Fruit fly (Drosophila melanogaster): ENCODE data around the gene CG9702.

Gene CG9702

DNA sequence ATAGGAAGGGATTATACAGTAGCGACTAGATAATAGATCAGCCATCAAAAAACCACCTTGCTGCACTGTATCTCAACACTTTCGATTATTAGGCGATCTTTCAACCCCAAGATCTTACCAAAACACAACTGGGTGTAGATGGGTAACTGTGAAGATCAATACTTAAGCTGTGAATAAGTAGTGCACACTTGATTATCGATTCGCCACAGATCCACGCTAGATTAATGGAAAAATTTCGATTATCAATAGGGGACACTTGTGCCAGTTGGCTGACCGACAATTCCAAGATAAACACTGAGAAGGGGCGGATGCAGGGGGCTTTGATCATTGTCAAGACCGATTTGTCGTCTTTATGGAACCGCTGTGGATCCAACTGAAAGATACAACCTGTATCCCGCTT, at the start of gene CG9702:
CG9702 (plus strand) TSS at position 301 of the 400 bp plus-strand sequence.
- TF ChIP-seq usp (GFP tag; optimal IDR thresholded peaks at IDR 0.05) (no peak), pan (optimal IDR thresholded peaks at IDR 0.05) (no peak), CG8478 (optimal IDR thresholded peaks at IDR 0.05) (no peak), Dll (optimal IDR thresholded peaks at IDR 0.05) (no peak), psq (optimal IDR thresholded peaks at IDR 0.05) (no peak), EcR (GFP tag; optimal IDR thresholded peaks at IDR 0.05) (no peak)

DNA sequence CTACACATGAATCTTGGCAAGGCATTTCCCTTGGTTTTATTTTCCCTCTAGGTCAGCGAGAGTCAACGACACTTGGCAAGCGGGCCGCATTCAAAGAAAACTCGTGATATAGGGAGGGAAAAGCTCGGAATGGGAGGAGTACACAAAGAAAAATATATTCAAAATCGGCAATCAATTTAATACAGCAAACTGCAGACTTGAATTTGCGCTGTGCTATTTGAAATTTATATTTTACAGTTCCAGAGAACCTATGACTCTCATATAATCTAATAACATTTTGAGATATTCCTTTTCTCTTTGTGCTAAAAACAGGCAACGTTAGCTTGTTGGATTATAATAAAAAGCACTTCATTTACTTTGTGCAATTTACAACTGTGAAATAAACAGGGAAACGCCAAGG, 49.7 kb upstream of the CG9702 start:
- TF ChIP-seq usp (GFP tag; optimal IDR thresholded peaks at IDR 0.05) (no peak), CG8478 (optimal IDR thresholded peaks at IDR 0.05) (no peak), EcR (GFP tag; optimal IDR thresholded peaks at IDR 0.05) (no peak), psq (optimal IDR thresholded peaks at IDR 0.05) (no peak), Dll (optimal IDR thresholded peaks at IDR 0.05) (no peak), pan (optimal IDR thresholded peaks at IDR 0.05) (no peak)

DNA sequence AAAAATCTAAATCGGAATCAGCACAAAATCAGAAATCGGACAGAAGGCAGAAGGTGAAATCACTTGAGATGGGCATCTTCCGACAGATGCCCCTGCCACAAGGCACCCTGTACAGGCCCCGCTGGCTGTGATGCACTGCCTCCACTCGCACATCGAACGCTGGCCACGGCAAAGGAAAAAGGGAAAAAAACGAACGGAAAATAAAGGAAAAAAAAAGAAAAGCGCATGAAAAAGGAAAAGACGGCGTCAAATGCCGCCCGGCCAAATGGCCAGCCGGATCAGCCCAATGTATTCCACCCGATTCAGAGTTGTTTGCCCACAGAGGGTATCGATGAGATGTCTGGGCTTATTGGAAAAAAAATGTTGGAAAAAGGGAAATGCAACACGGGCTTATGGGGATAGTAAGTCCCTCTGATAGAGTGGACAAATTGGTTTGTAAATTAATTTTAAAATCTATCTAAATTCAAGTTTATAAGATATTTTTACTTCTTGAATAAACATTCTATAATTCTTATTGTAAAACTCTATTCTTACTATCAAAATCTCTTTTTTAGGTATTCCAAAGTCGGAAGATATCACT, 48.0 kb upstream of the CG9702 start:
- TF ChIP-seq usp (GFP tag; optimal IDR thresholded peaks at IDR 0.05) (no peak), psq (optimal IDR thresholded peaks at IDR 0.05) (no peak), Dll (optimal IDR thresholded peaks at IDR 0.05) (no peak), CG8478 (optimal IDR thresholded peaks at IDR 0.05) (no peak), pan (optimal IDR thresholded peaks at IDR 0.05) (no peak), EcR (GFP tag; optimal IDR thresholded peaks at IDR 0.05) (no peak)

DNA sequence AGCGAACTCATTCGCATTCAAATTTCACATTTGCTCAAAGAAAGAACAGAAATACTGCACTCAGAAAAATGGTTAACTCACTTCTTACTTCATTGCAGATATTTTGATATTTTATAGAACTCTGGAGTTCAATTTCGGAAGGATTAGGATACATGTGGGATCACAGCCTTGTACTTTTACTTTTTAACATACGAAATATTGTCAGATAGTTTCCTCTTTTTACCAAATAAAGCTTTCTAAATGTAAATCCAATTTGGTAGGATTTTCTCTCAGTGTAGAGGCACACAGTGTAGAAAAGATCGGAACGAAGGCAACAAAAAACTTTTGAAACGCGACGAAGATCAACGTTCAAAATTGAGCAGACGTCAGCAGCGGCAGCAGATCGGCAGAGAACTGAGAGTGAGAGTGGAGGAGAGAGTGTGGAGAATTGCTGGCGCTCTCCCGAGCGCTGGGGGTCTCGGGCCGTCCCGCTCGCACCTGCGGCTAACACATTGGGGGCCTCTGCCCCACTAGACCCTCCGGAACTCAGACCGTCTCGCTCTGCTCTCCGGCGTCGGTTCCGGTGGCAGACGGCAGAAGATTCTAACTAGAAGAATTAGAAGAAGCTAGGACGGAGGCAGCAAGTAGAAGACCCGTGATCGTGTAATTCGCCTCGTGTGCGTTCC, 47.1 kb upstream of the CG9702 start, which contains the start of gene tmod:
tmod (plus strand) TSS at position 619 of the 665 bp plus-strand sequence.
- TF ChIP-seq Dll (optimal IDR thresholded peaks at IDR 0.05) (peak; percentile 82), usp (GFP tag; optimal IDR thresholded peaks at IDR 0.05) (no peak)

DNA sequence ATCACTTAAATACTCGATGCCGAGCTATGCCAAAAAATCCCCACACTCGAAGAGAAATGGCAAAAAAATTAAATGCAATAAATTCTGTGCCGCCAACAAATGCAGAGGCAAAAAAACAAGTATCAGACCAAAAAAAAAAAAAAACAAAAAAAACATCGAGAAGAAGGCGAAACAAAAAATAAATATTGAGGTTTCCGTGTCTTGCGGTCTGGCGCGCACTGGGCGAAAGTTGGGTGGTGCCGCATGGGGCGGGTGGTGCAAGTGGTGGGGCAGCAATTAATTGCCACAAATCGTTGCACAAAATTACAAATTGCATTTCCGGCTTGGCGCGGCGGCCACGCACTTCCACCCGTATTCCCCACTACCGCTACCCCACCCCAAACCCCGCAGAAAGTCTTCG, 44.8 kb upstream of the CG9702 start:
- TF ChIP-seq Dll (optimal IDR thresholded peaks at IDR 0.05) = no peak
- no peak for TF ChIP-seq usp (GFP tag; optimal IDR thresholded peaks at IDR 0.05)
- no peak for TF ChIP-seq CG8478 (optimal IDR thresholded peaks at IDR 0.05)
- TF ChIP-seq EcR (GFP tag; optimal IDR thresholded peaks at IDR 0.05) = no peak
- TF ChIP-seq pan (optimal IDR thresholded peaks at IDR 0.05) = no peak
- TF ChIP-seq psq (optimal IDR thresholded peaks at IDR 0.05) = no peak

DNA sequence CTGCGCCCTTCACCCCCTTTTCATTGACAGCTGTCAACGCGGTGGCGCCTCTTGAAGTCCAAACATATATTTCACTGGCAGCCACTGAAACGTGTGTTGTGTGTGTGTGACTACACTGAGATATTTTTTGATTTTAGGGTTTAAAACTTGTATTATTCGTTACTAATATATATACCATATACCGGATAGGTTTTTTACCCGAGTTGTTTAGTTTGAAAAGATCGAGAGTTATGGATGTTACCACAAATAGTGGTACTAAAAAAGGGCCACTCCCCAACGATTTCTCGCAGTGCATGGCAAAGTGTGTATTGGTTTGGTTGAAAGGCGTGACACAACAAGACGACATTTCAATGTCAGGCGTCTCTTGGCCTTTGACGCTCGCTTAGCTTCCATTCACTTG, 42.8 kb upstream of the CG9702 start:
- TF ChIP-seq CG8478 (optimal IDR thresholded peaks at IDR 0.05) = no peak
- TF ChIP-seq EcR (GFP tag; optimal IDR thresholded peaks at IDR 0.05) = no peak

DNA sequence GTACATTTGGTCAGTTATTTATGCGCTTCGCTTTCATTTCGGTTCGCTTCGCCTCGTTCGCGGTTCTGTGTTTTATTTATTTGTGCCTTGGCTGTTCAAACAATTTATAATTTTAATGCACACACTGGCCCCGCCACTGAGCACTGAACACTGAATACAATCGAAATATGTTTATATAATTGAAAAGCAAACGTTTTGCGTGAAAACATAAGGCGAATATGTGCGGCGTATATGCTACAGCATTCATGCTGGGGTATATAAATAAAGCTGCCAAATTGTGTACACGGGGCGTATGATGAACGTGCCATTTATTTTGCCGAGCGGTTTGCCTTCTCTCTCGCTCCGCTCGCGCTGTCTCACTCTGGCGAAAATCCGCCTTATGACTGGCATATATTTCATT, 42.3 kb upstream of the CG9702 start:
- TF ChIP-seq EcR (GFP tag; optimal IDR thresholded peaks at IDR 0.05) (no peak), Dll (optimal IDR thresholded peaks at IDR 0.05) (no peak)

DNA sequence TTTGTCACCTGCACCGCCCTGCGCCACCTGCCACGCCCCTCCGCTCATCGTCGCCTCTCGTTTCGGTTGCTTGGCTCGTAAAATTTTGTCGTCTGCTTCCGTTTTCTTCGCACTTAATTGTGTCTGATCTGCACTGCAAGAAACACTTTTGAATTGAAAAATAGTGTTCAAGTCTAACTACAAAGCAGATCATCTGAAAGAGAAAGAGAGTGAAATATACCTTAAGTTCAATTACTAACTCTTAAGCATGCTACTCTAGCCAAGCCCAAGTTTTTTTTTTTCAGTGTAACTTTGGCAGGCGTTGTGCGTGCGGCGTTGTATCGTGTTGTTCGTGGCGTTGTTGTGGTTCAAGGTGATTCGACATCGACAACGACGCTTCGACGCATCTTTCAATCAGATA, 39.0 kb upstream of the CG9702 start:
- TF ChIP-seq EcR (GFP tag; optimal IDR thresholded peaks at IDR 0.05) = no peak
- TF ChIP-seq psq (optimal IDR thresholded peaks at IDR 0.05) = no peak
- TF ChIP-seq CG8478 (optimal IDR thresholded peaks at IDR 0.05) = no peak
- TF ChIP-seq Dll (optimal IDR thresholded peaks at IDR 0.05) = no peak
- TF ChIP-seq pan (optimal IDR thresholded peaks at IDR 0.05) = no peak
- TF ChIP-seq usp (GFP tag; optimal IDR thresholded peaks at IDR 0.05) = no peak

DNA sequence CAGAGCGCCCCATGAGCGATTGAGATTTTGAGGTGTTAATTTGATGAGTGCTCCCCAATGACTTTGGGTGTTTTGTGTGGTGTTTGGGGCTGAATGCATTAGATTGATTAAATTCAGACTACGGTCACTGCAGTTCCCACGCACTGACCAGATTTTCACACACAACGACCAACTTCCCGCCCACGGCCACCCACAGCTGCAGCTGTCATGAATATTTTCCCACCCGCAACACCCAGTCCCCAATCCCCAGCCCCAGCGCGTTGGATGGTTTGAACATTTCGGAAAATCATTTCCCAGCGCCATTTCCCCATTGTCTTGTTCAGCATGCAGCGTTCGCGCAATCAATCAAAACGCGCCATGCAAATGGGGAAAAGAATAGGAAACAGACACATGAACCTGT, 37.8 kb upstream of the CG9702 start:
- no peak for TF ChIP-seq pan (optimal IDR thresholded peaks at IDR 0.05)
- TF ChIP-seq CG8478 (optimal IDR thresholded peaks at IDR 0.05) = no peak
- TF ChIP-seq usp (GFP tag; optimal IDR thresholded peaks at IDR 0.05) = no peak

DNA sequence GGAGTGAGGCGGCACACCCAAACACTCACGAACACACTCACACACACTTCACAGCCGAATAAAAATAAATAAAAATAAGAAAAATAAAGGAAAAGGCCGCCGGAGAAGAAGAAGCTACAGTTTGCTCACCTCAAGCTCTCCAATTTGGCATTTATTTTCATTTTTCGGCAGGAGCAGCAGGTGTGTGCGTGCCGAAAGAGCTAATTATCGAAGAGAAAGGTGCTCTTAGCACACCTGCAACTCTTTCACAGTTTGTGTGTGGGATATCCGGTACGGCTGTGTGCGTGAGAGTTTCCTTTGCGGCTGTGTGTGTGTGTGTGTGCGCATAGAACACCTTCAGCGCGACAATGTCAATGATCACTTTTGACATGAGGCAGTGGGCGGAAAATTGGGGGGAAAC, 34.3 kb upstream of the CG9702 start:
- no peak for TF ChIP-seq EcR (GFP tag; optimal IDR thresholded peaks at IDR 0.05)
- TF ChIP-seq CG8478 (optimal IDR thresholded peaks at IDR 0.05) = no peak
- TF ChIP-seq pan (optimal IDR thresholded peaks at IDR 0.05) = no peak
- no peak for TF ChIP-seq Dll (optimal IDR thresholded peaks at IDR 0.05)
- no peak for TF ChIP-seq usp (GFP tag; optimal IDR thresholded peaks at IDR 0.05)
- TF ChIP-seq psq (optimal IDR thresholded peaks at IDR 0.05) = no peak

DNA sequence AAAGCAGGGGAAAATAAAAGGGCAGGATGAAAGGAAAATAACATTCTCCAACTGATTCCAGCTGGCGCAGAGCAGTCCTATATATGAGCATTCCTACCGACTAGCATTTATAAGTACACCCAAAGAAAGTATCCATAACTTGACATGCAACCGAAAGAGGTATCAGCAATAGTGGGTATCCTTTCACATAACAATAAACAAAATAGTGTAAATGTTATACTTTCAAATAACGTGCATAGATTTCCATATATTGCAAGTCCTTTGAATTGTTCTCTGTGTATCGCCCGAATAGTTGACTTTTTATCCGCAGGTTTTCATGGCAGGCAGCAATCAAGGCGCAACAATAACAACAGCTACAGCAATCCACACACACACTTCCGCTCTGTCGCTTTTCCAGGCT, 29.2 kb upstream of the CG9702 start:
- TF ChIP-seq EcR (GFP tag; optimal IDR thresholded peaks at IDR 0.05) (no peak), usp (GFP tag; optimal IDR thresholded peaks at IDR 0.05) (no peak), Dll (optimal IDR thresholded peaks at IDR 0.05) (no peak), psq (optimal IDR thresholded peaks at IDR 0.05) (no peak), CG8478 (optimal IDR thresholded peaks at IDR 0.05) (no peak), pan (optimal IDR thresholded peaks at IDR 0.05) (no peak)

DNA sequence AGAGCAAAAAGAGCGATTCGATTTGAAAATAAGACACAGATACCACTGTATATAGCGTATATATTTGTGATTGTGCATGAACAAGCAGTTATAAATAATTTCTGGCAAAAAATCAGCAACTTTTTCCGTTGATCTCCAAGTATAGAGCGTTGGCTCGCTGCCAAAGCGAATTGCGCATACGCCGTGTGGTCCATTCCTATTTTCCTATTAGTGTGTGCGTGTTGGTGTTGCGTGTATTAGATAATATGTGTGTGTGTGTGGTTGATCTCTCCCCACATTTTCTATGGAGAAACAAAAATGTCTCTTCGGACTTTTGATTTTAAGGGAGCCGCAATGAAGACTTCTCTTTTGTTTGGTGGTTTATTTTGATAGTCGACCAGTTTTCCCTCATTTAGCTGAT, 26.7 kb upstream of the CG9702 start:
- TF ChIP-seq CG8478 (optimal IDR thresholded peaks at IDR 0.05) (no peak), usp (GFP tag; optimal IDR thresholded peaks at IDR 0.05) (no peak), pan (optimal IDR thresholded peaks at IDR 0.05) (no peak), Dll (optimal IDR thresholded peaks at IDR 0.05) (no peak), EcR (GFP tag; optimal IDR thresholded peaks at IDR 0.05) (no peak), psq (optimal IDR thresholded peaks at IDR 0.05) (no peak)

DNA sequence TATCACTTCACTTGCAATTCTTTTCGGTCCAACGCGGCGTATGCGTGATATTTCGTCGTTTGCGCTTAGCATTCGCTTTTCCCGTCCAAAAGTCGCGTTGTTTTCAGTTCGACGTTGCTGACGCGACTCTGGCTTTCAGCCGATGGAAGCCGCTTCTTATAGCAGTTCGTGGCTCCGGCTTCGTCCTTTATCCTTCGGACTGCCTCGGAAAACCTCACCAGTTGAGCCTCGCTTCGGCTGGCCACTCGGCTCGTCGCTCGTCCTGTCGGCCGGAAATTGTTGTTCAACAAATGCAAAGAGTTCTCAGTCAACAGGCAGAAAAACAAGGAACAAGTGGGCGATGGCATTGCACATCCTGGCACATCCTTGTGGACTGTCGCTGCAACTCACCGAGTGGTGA, 19.2 kb upstream of the CG9702 start, which contains the start of gene CG34155:
CG34155 (minus strand) TSS at position 130 of the 400 bp plus-strand sequence.
- TF ChIP-seq pan (optimal IDR thresholded peaks at IDR 0.05) (no peak), EcR (GFP tag; optimal IDR thresholded peaks at IDR 0.05) (no peak), usp (GFP tag; optimal IDR thresholded peaks at IDR 0.05) (no peak), CG8478 (optimal IDR thresholded peaks at IDR 0.05) (no peak), Dll (optimal IDR thresholded peaks at IDR 0.05) (no peak), psq (optimal IDR thresholded peaks at IDR 0.05) (no peak)
